Fruit fly (Drosophila melanogaster) whole organism, embryonic: ENCODE results near the gene CG43895.

Experiments
- Ada2b ChIP-seq: fragments of 200-800 bp; sonication (Bioruptor generic); IDR thresholded peaks from 2 replicates; pipeline ENCODE4 v1.3.6; 2022; ENCODE audit warnings: missing biosample characterization, missing genetic modification characterization
- B-H1 ChIP-seq: fragments of 200-800 bp; sonication (Bioruptor generic); IDR thresholded peaks from 3 replicates; pipeline ENCODE4 v1.3.6; 2022; ENCODE audit warnings: missing biosample characterization, missing genetic modification characterization
- Bgb ChIP-seq: fragments of 200-800 bp; sonication (Bioruptor generic); IDR thresholded peaks from 2 replicates; pipeline ENCODE4 v1.3.6; 2022; ENCODE audit warnings: missing biosample characterization, missing genetic modification characterization; ENCODE audit not compliant: partially characterized antibody
- CG1024 ChIP-seq: fragments of 200-800 bp; sonication (Bioruptor generic); IDR thresholded peaks from 2 replicates; pipeline ENCODE4 v1.3.6; 2022; ENCODE audit warnings: missing biosample characterization, missing genetic modification characterization
- CG11085 ChIP-seq: fragments of 200-800 bp; sonication (Bioruptor generic); IDR thresholded peaks from 2 replicates; pipeline ENCODE4 v1.3.6; 2022; ENCODE audit warnings: missing biosample characterization, missing genetic modification characterization
- CG12219 ChIP-seq: fragments of 200-800 bp; sonication (Bioruptor generic); optimal IDR thresholded peaks from 3 replicates; lab custom pipeline; 2018; ENCODE audit warnings: missing biosample characterization, mild to moderate bottlenecking, missing genetic modification characterization
- CG12391 ChIP-seq: fragments of 200-800 bp; sonication (Bioruptor generic); optimal IDR thresholded peaks from 3 replicates; lab custom pipeline; 2018; ENCODE audit warnings: missing biosample characterization, mild to moderate bottlenecking, missing genetic modification characterization, moderate library complexity
- CG12659 ChIP-seq: fragments of 200-800 bp; sonication (Bioruptor generic); optimal IDR thresholded peaks from 3 replicates; lab custom pipeline; 2017; ENCODE audit warnings: mild to moderate bottlenecking, missing biosample characterization, missing genetic modification reagents, missing genetic modification characterization
- CG1647 ChIP-seq: fragments of 200-800 bp; sonication (Bioruptor generic); optimal IDR thresholded peaks from 3 replicates; lab custom pipeline; 2016; ENCODE audit warnings: missing biosample characterization, missing genetic modification characterization
- CG16813 ChIP-seq: fragments of 200-800 bp; sonication (Bioruptor generic); IDR thresholded peaks from 3 replicates; pipeline ENCODE4 v1.3.6; 2022; ENCODE audit warnings: missing biosample characterization, missing genetic modification characterization; ENCODE audit not compliant: partially characterized antibody
- CG17568 ChIP-seq: fragments of 200-800 bp; sonication (Bioruptor generic); optimal IDR thresholded peaks from 2 replicates; lab custom pipeline; 2018; ENCODE audit warnings: missing biosample characterization, mild to moderate bottlenecking, missing genetic modification characterization, moderate library complexity
- CG17829 ChIP-seq: fragments of 200-800 bp; optimal IDR thresholded peaks from 2 replicates; lab custom pipeline; 2019; ENCODE audit warnings: missing biosample characterization, mild to moderate bottlenecking, missing genetic modification characterization, moderate library complexity
- CG1832 ChIP-seq: fragments of 200-800 bp; sonication (Bioruptor generic); optimal IDR thresholded peaks from 2 replicates; lab custom pipeline; 2017; ENCODE audit warnings: missing biosample characterization, mild to moderate bottlenecking, missing genetic modification characterization, inconsistent platforms
- CG2712 ChIP-seq: fragments of 200-800 bp; optimal IDR thresholded peaks from 3 replicates; lab custom pipeline; 2019; ENCODE audit warnings: missing biosample characterization, mild to moderate bottlenecking, missing genetic modification characterization, moderate library complexity
- CG32767 ChIP-seq: fragments of 200-800 bp; sonication (Bioruptor generic); IDR thresholded peaks from 2 replicates; pipeline ENCODE4 v1.3.6; 2022; ENCODE audit warnings: missing biosample characterization, missing genetic modification characterization
- CG7372 ChIP-seq: fragments of 200-800 bp; sonication (Bioruptor generic); IDR thresholded peaks from 2 replicates; pipeline ENCODE4 v1.3.6; 2022; ENCODE audit warnings: missing biosample characterization, missing genetic modification characterization
- CG8290 ChIP-seq, 3 experiments: fragments of 200-800 bp; sonication (Bioruptor generic); optimal IDR thresholded peaks; 2 replicates each; lab custom pipeline; 2016 to 2019; ENCODE audit warnings: missing biosample characterization in 3 of 3, missing genetic modification characterization in 3 of 3, mild to moderate bottlenecking in 2 of 3, moderate library complexity in 1 of 3
- CG9876 ChIP-seq: fragments of 200-800 bp; sonication (Bioruptor generic); optimal IDR thresholded peaks from 2 replicates; lab custom pipeline; 2016; ENCODE audit warnings: missing biosample characterization, missing genetic modification characterization
- CkIIα-i1 ChIP-seq: fragments of 200-800 bp; sonication (Bioruptor generic); IDR thresholded peaks from 2 replicates; pipeline ENCODE4 v1.3.6; 2022; ENCODE audit warnings: missing biosample characterization, missing genetic modification characterization
- CoRest ChIP-seq: fragments of 200-800 bp; sonication (Bioruptor generic); optimal IDR thresholded peaks from 3 replicates; lab custom pipeline; 2018; ENCODE audit warnings: missing biosample characterization, mild to moderate bottlenecking, missing genetic modification characterization, moderate library complexity
- CrebB ChIP-seq: fragments of 200-800 bp; sonication (Bioruptor generic); optimal IDR thresholded peaks from 3 replicates; lab custom pipeline; 2018; ENCODE audit warnings: missing biosample characterization, mild to moderate bottlenecking, missing genetic modification characterization
- Doc2 ChIP-seq: fragments of 200-800 bp; sonication (Bioruptor generic); IDR thresholded peaks from 2 replicates; pipeline ENCODE4 v1.3.6; 2022; ENCODE audit warnings: missing biosample characterization, missing genetic modification characterization
- HLH54F ChIP-seq: fragments of 200-800 bp; sonication (Bioruptor generic); optimal IDR thresholded peaks from 3 replicates; lab custom pipeline; 2016; ENCODE audit warnings: missing biosample characterization, missing genetic modification characterization
- Hr3 ChIP-seq: fragments of 200-800 bp; sonication (Bioruptor generic); optimal IDR thresholded peaks from 3 replicates; lab custom pipeline; 2016; ENCODE audit warnings: missing biosample characterization, missing genetic modification characterization
- NK7.1 ChIP-seq: fragments of 200-800 bp; sonication (Bioruptor generic); optimal IDR thresholded peaks from 3 replicates; lab custom pipeline; 2016; ENCODE audit warnings: missing biosample characterization, missing genetic modification characterization
- Rfx ChIP-seq: fragments of 200-800 bp; sonication (Bioruptor generic); IDR thresholded peaks from 2 replicates; pipeline ENCODE4 v1.3.6; 2022; ENCODE audit warnings: missing biosample characterization, missing genetic modification characterization
- Rx ChIP-seq: fragments of 200-800 bp; sonication (Bioruptor generic); IDR thresholded peaks from 2 replicates; pipeline ENCODE4 v1.3.6; 2022; ENCODE audit warnings: missing biosample characterization, missing genetic modification characterization
- Ssrp ChIP-seq: fragments of 200-800 bp; sonication (Bioruptor generic); optimal IDR thresholded peaks from 2 replicates; lab custom pipeline; 2018; ENCODE audit warnings: missing biosample characterization, mild to moderate bottlenecking, missing genetic modification characterization, moderate library complexity
- YL-1 ChIP-seq: fragments of 200-800 bp; sonication (Bioruptor generic); optimal IDR thresholded peaks from 3 replicates; lab custom pipeline; 2017; ENCODE audit warnings: missing biosample characterization, mild to moderate bottlenecking, missing genetic modification characterization
- amos ChIP-seq: fragments of 200-800 bp; sonication (Bioruptor generic); IDR thresholded peaks from 2 replicates; pipeline ENCODE4 v1.3.6; 2022; ENCODE audit warnings: missing biosample characterization, missing genetic modification characterization; ENCODE audit not compliant: partially characterized antibody
- aop ChIP-seq: fragments of 200-800 bp; sonication (Bioruptor generic); IDR thresholded peaks from 2 replicates; pipeline ENCODE4 v1.3.6; 2022; ENCODE audit warnings: missing biosample characterization, missing genetic modification characterization
- cato ChIP-seq: fragments of 200-800 bp; sonication (Bioruptor generic); optimal IDR thresholded peaks from 2 replicates; lab custom pipeline; 2016; ENCODE audit warnings: missing biosample characterization, missing genetic modification characterization, borderline replicate concordance
- chif ChIP-seq, 2 experiments: fragments of 200-800 bp; sonication (Bioruptor generic); optimal IDR thresholded peaks; 3 replicates each; lab custom pipeline; 2016; ENCODE audit warnings: missing biosample characterization in 2 of 2, missing genetic modification characterization in 2 of 2
- chm ChIP-seq: fragments of 200-800 bp; sonication (Bioruptor generic); IDR thresholded peaks from 2 replicates; pipeline ENCODE4 v1.3.6; 2022; ENCODE audit warnings: missing biosample characterization, missing genetic modification characterization
- cwo ChIP-seq: fragments of 200-800 bp; sonication (Bioruptor generic); optimal IDR thresholded peaks from 3 replicates; lab custom pipeline; 2017; ENCODE audit warnings: missing biosample characterization, missing genetic modification characterization, mild to moderate bottlenecking, moderate library complexity, missing genetic modification reagents
- en ChIP-seq: fragments of 200-800 bp; sonication (Bioruptor generic); optimal IDR thresholded peaks from 2 replicates; lab custom pipeline; 2016; ENCODE audit warnings: missing biosample characterization, missing genetic modification characterization
- esg ChIP-seq: fragments of 200-800 bp; sonication (Bioruptor generic); conservative IDR thresholded peaks from 2 replicates; pipeline ENCODE4 v1.3.6; 2022; ENCODE audit warnings: missing biosample characterization, missing genetic modification characterization
- ftz-f1 ChIP-seq: fragments of 200-800 bp; sonication (Bioruptor generic); optimal IDR thresholded peaks from 2 replicates; lab custom pipeline; 2016; ENCODE audit warnings: missing biosample characterization, missing genetic modification characterization
- gce ChIP-seq: fragments of 200-800 bp; sonication (Bioruptor generic); IDR thresholded peaks from 3 replicates; pipeline ENCODE4 v1.3.6; 2022; ENCODE audit warnings: missing biosample characterization, missing genetic modification characterization
- grn ChIP-seq: fragments of 200-800 bp; sonication (Bioruptor generic); optimal IDR thresholded peaks from 3 replicates; lab custom pipeline; 2017; ENCODE audit warnings: missing biosample characterization, missing genetic modification characterization
- ind ChIP-seq: fragments of 200-800 bp; sonication (Bioruptor generic); optimal IDR thresholded peaks from 3 replicates; lab custom pipeline; 2016; ENCODE audit warnings: missing biosample characterization, missing genetic modification characterization
- kay ChIP-seq: fragments of 200-800 bp; sonication (Bioruptor generic); optimal IDR thresholded peaks from 2 replicates; lab custom pipeline; 2016; ENCODE audit warnings: missing biosample characterization, missing genetic modification characterization
- nmo ChIP-seq: fragments of 200-800 bp; sonication (Bioruptor generic); optimal IDR thresholded peaks from 2 replicates; lab custom pipeline; 2018; ENCODE audit warnings: missing biosample characterization, mild to moderate bottlenecking, missing genetic modification characterization, moderate library complexity
- phol ChIP-seq: fragments of 200-800 bp; sonication (Bioruptor generic); optimal IDR thresholded peaks from 3 replicates; lab custom pipeline; 2018; ENCODE audit warnings: missing biosample characterization, mild to moderate bottlenecking, missing genetic modification characterization, moderate library complexity
- psq ChIP-seq: fragments of 200-800 bp; sonication (Bioruptor generic); optimal IDR thresholded peaks from 2 replicates; lab custom pipeline; 2017; ENCODE audit warnings: missing biosample characterization, missing genetic modification characterization
- slou ChIP-seq: fragments of 200-800 bp; sonication (Bioruptor generic); optimal IDR thresholded peaks from 3 replicates; lab custom pipeline; 2016; ENCODE audit warnings: missing biosample characterization, missing genetic modification characterization
- sqz ChIP-seq: fragments of 200-800 bp; sonication (Bioruptor generic); optimal IDR thresholded peaks from 3 replicates; lab custom pipeline; 2018; ENCODE audit warnings: missing biosample characterization, mild to moderate bottlenecking, missing genetic modification characterization
- unpg ChIP-seq: fragments of 200-800 bp; sonication (Bioruptor generic); optimal IDR thresholded peaks from 3 replicates; lab custom pipeline; 2018; ENCODE audit warnings: missing biosample characterization, mild to moderate bottlenecking, missing genetic modification characterization, moderate library complexity
- wek ChIP-seq: fragments of 200-800 bp; sonication (Bioruptor generic); optimal IDR thresholded peaks from 3 replicates; lab custom pipeline; 2018; ENCODE audit warnings: missing biosample characterization, mild to moderate bottlenecking, missing genetic modification characterization, moderate library complexity
- wor ChIP-seq: fragments of 200-800 bp; sonication (Bioruptor generic); IDR thresholded peaks from 2 replicates; pipeline ENCODE4 v1.3.6; 2022; ENCODE audit warnings: missing biosample characterization, missing genetic modification characterization

Gene CG43895

dm6 chr3L:21824725-21825353, 11.3 kb upstream of the CG43895 start, which contains the start of gene eIF2A (continued):
- peak; percentile 65; the same call in 1 of the 2 replicates for TF ChIP-seq chm (GFP tag; lab: Robert Waterston, UW)
- no peak for TF ChIP-seq grn (GFP tag; lab: Kevin White, UChicago)
- TF ChIP-seq CG32767 (GFP tag; lab: Robert Waterston, UW), result no peak
- no peak for TF ChIP-seq slou (GFP tag; lab: Kevin White, UChicago)
- TF ChIP-seq Bgb (GFP tag; lab: Robert Waterston, UW), result peak; percentile 92
- no peak for TF ChIP-seq CG17568
- TF ChIP-seq sqz (GFP tag; lab: Kevin White, UChicago), result no peak
- no peak for TF ChIP-seq CkIIα-i1 (GFP tag; lab: Robert Waterston, UW)
- no peak for TF ChIP-seq Rx (GFP tag; lab: Robert Waterston, UW)
- TF ChIP-seq Ada2b (GFP tag; lab: Robert Waterston, UW), result 0 out of 2 replicates have a peak, but pooled peaks have one; percentile 14
- no peak for TF ChIP-seq Doc2 (GFP tag; lab: Robert Waterston, UW)
- TF ChIP-seq CG12659 (GFP tag; lab: Kevin White, UChicago), result peak; percentile 74
- TF ChIP-seq CoRest, result peak; percentile 38
- TF ChIP-seq psq (GFP tag; lab: Kevin White, UChicago), result no peak
- peak; percentile 97 for TF ChIP-seq YL-1 (GFP tag; lab: Kevin White, UChicago)
- peak; percentile 54 for TF ChIP-seq ind (GFP tag; lab: Kevin White, UChicago)
- peak; percentile 86 for TF ChIP-seq Rfx
- peak; percentile 17 for TF ChIP-seq kay (GFP tag; lab: Kevin White, UChicago)
- TF ChIP-seq CG1647, result peak; percentile 38
- TF ChIP-seq CG9876 (GFP tag; lab: Kevin White, UChicago), result peak; percentile 22
- TF ChIP-seq wek (GFP tag; lab: Kevin White, UChicago), result peak; percentile 80
- TF ChIP-seq CG1024, result 0 out of 2 replicates have a peak, but pooled peaks have one; percentile 29
- TF ChIP-seq nmo, result peak; percentile 69
- no peak for TF ChIP-seq B-H1 (GFP tag; lab: Robert Waterston, UW)
- TF ChIP-seq CG7372 (GFP tag; lab: Robert Waterston, UW), result no peak
- peak; percentile 77 for TF ChIP-seq HLH54F (GFP tag; lab: Kevin White, UChicago)
- TF ChIP-seq CG16813 (GFP tag; lab: Robert Waterston, UW), result peak; percentile 76
- peak; percentile 83 for TF ChIP-seq CrebB (tag; lab: Kevin White, UChicago)
- no peak for TF ChIP-seq cato (GFP tag; lab: Kevin White, UChicago)
- TF ChIP-seq unpg, result peak; percentile 45
- TF ChIP-seq CG17829 (tag; lab: Kevin White, UChicago), result peak; percentile 71
- TF ChIP-seq CG8290 (GFP tag; optimal IDR thresholded peaks at IDR 0.05; lab: Kevin White, UChicago), result peak; percentile 63
- peak; percentile 59 to 96 for TF ChIP-seq CG8290 (tag; optimal IDR thresholded peaks at IDR 0.05; lab: Kevin White, UChicago)
- TF ChIP-seq gce (GFP tag; lab: Robert Waterston, UW), result no peak
- TF ChIP-seq aop (GFP tag; lab: Robert Waterston, UW), result no peak
- TF ChIP-seq ftz-f1 (GFP tag; lab: Kevin White, UChicago), result peak; percentile 90
- TF ChIP-seq amos (GFP tag; lab: Robert Waterston, UW), result peak; percentile 80
- peak; percentile 60 for TF ChIP-seq CG12391
- no peak for TF ChIP-seq Ssrp (tag; lab: Kevin White, UChicago)
- TF ChIP-seq cwo (GFP tag; lab: Kevin White, UChicago), result peak; percentile 27
- peak; percentile 42 to 64 for TF ChIP-seq chif (GFP tag; optimal IDR thresholded peaks at IDR 0.05; lab: Kevin White, UChicago)
- peak; percentile 50 for TF ChIP-seq Hr3 (GFP tag; lab: Kevin White, UChicago)
- no peak for TF ChIP-seq CG1832
- TF ChIP-seq CG12219 (GFP tag; lab: Kevin White, UChicago), result no peak
- TF ChIP-seq CG11085 (GFP tag; lab: Robert Waterston, UW), result no peak
- TF ChIP-seq phol (tag; lab: Kevin White, UChicago), result peak; percentile 78
- no peak for TF ChIP-seq esg (GFP tag; lab: Robert Waterston, UW)
- TF ChIP-seq en (GFP tag; lab: Kevin White, UChicago), result no peak
- no peak for TF ChIP-seq wor (GFP tag; lab: Robert Waterston, UW)
- peak; percentile 4 for TF ChIP-seq NK7.1 (GFP tag; lab: Kevin White, UChicago)
- peak; percentile 49 for TF ChIP-seq CG2712
